Fruit fly (Drosophila melanogaster): Measurements from ENCODE around the gene CG12155.
A peak's percentile ranks its signal among the peaks of the same experiment; 100 is the strongest.

The CG12155 gene

dm6 chrX:7700239-7700793 lies 28.2 kb upstream of the CG12155 start (continued):
- TF ChIP-seq Eip74EF (GFP tag; optimal IDR thresholded peaks at IDR 0.05) (peak in 1 of 2 experiments; percentile 78), CG30020 (tag; optimal IDR thresholded peaks at IDR 0.05) (peak; percentile 33), vvl (GFP tag; IDR thresholded peaks at IDR 0.05) (peak; percentile 97), CG3847 (GFP tag; IDR thresholded peaks at IDR 0.05) (peak; percentile 93), ci (GFP tag; IDR thresholded peaks at IDR 0.05) (peak; percentile 95), fd96Cb (tag; optimal IDR thresholded peaks at IDR 0.05) (peak; percentile 92), tna (GFP tag; IDR thresholded peaks at IDR 0.05; ENCODE audit: partially characterized antibody) (no peak), CG4404 (GFP tag; IDR thresholded peaks at IDR 0.05) (peak; percentile 78), HmgZ (tag; optimal IDR thresholded peaks at IDR 0.05) (peak; percentile 94), cad (GFP tag; optimal IDR thresholded peaks at IDR 0.05) (no peak), exex (tag; optimal IDR thresholded peaks at IDR 0.05) (peak; percentile 60), gcm2 (GFP tag; optimal IDR thresholded peaks at IDR 0.05) (peak; percentile 82), CG10565 (GFP tag; optimal IDR thresholded peaks at IDR 0.05) (peak; percentile 54), Lhr (GFP tag; optimal IDR thresholded peaks at IDR 0.05) (peak; percentile 47), Sin3A (optimal IDR thresholded peaks at IDR 0.05) (no peak), Jarid2 (GFP tag; optimal IDR thresholded peaks at IDR 0.05) (peak; percentile 65), cwo (GFP tag; optimal IDR thresholded peaks at IDR 0.05) (peak; percentile 85), Gsc (GFP tag; IDR thresholded peaks at IDR 0.05) (peak; percentile 85), Hr3 (GFP tag; optimal IDR thresholded peaks at IDR 0.05) (peak; percentile 83), kay (GFP tag; optimal IDR thresholded peaks at IDR 0.05) (peak; percentile 48), pb (GFP tag; optimal IDR thresholded peaks at IDR 0.05) (peak; percentile 88), HLH3B (GFP tag; IDR thresholded peaks at IDR 0.05) (peak; percentile 95), hkb (optimal IDR thresholded peaks at IDR 0.05) (no peak), hkb (GFP tag; IDR thresholded peaks at IDR 0.05) (peak; percentile 92), CG17385 (GFP tag; optimal IDR thresholded peaks at IDR 0.05) (peak; percentile 89), D19B (GFP tag; optimal IDR thresholded peaks at IDR 0.05) (peak; percentile 80), tx (GFP tag; optimal IDR thresholded peaks at IDR 0.05) (peak; percentile 87), CG7963 (GFP tag; IDR thresholded peaks at IDR 0.05; ENCODE audit: partially characterized antibody) (no peak), HmgD (GFP tag; optimal IDR thresholded peaks at IDR 0.05) (peak; percentile 86), CG13894 (tag; optimal IDR thresholded peaks at IDR 0.05) (peak; percentile 90), en (GFP tag; optimal IDR thresholded peaks at IDR 0.05) (peak; percentile 61), seq (GFP tag; IDR thresholded peaks at IDR 0.05) (peak; percentile 86), nmo (GFP tag; optimal IDR thresholded peaks at IDR 0.05) (peak; percentile 91), BEAF-32 (GFP tag; optimal IDR thresholded peaks at IDR 0.05) (no peak), pnt (GFP tag; optimal IDR thresholded peaks at IDR 0.05) (peak; percentile 79), Dek (tag; optimal IDR thresholded peaks at IDR 0.05) (peak; percentile 90), eyg (GFP tag; optimal IDR thresholded peaks at IDR 0.05) (peak; percentile 90), CG6654 (GFP tag; optimal IDR thresholded peaks at IDR 0.05) (peak; percentile 74), CG8924 (tag; optimal IDR thresholded peaks at IDR 0.05) (peak; percentile 90), CG31365 (tag; optimal IDR thresholded peaks at IDR 0.05) (peak; percentile 70), CG16779 (GFP tag; IDR thresholded peaks at IDR 0.05) (peak; percentile 91), Ravus (GFP tag; IDR thresholded peaks at IDR 0.05) (peak; percentile 86), CG10209 (GFP tag; optimal IDR thresholded peaks at IDR 0.05) (peak; percentile 86), Bdp1 (GFP tag; optimal IDR thresholded peaks at IDR 0.05) (peak; percentile 77), twi (tag; optimal IDR thresholded peaks at IDR 0.05) (peak; percentile 77), NfI (GFP tag; optimal IDR thresholded peaks at IDR 0.05) (peak; percentile 93), CG13424 (tag; optimal IDR thresholded peaks at IDR 0.05) (peak; percentile 92), NFAT (GFP tag; IDR thresholded peaks at IDR 0.05) (peak; percentile 93), ash1 (GFP tag; optimal IDR thresholded peaks at IDR 0.05) (peak; percentile 85), ewg (GFP tag; optimal IDR thresholded peaks at IDR 0.05) (peak; percentile 83), rib (GFP tag; IDR thresholded peaks at IDR 0.05) (peak; percentile 92)

Data from whole organism, embryonic.